Worm (Caenorhabditis elegans) whole organism, mixed stage, embryonic: ENCODE data around the gene C16C10.2.

ENCODE experiments used
- M03D4.4 ChIP-seq: sonication (generic microtip); optimal IDR thresholded peaks from 2 replicates; lab custom pipeline; 2017; ENCODE audit warnings: mild to moderate bottlenecking, missing genetic modification characterization, missing compliant biosample characterization
- bed-3 ChIP-seq: fragments of 200-800 bp; sonication (Bioruptor generic); optimal IDR thresholded peaks from 3 replicates; lab custom pipeline; 2018; ENCODE audit warnings: mild to moderate bottlenecking, missing genetic modification characterization, moderate library complexity, missing compliant biosample characterization
- blmp-1 ChIP-seq: fragments of 150-350 bp; optimal IDR thresholded peaks from 2 replicates; lab custom pipeline; 2014; ENCODE audit warnings: missing biosample characterization, missing genetic modification characterization
- ceh-39 ChIP-seq: fragments of 150-350 bp; optimal IDR thresholded peaks from 2 replicates; lab custom pipeline; 2014; ENCODE audit warnings: missing biosample characterization, missing genetic modification characterization
- ceh-43 ChIP-seq: fragments of 200-800 bp; sonication (Bioruptor generic); optimal IDR thresholded peaks from 2 replicates; lab custom pipeline; 2018; ENCODE audit warnings: mild to moderate bottlenecking, missing genetic modification characterization, moderate library complexity, missing compliant biosample characterization
- ces-1 ChIP-seq: fragments of 150-350 bp; optimal IDR thresholded peaks from 2 replicates; lab custom pipeline; 2014; ENCODE audit warnings: missing biosample characterization, missing genetic modification reagents, missing genetic modification characterization
- cnd-1 ChIP-seq: fragments of 200-800 bp; sonication (Bioruptor generic); optimal IDR thresholded peaks from 2 replicates; lab custom pipeline; 2018; ENCODE audit warnings: mild to moderate bottlenecking, missing genetic modification characterization, missing compliant biosample characterization
- elt-1 ChIP-seq: sonication (generic microtip); optimal IDR thresholded peaks from 2 replicates; lab custom pipeline; 2017; ENCODE audit warnings: missing genetic modification characterization, mild to moderate bottlenecking, missing compliant biosample characterization, antibody characterized with exemption, moderate library complexity, borderline replicate concordance; ENCODE audit not compliant: insufficient read depth
- elt-3 ChIP-seq: fragments of 150-350 bp; optimal IDR thresholded peaks from 2 replicates; lab custom pipeline; 2014; ENCODE audit warnings: missing biosample characterization, missing genetic modification characterization
- flh-1 ChIP-seq: fragments of 200-800 bp; sonication (Bioruptor generic); optimal IDR thresholded peaks from 2 replicates; lab custom pipeline; 2018; ENCODE audit warnings: mild to moderate bottlenecking, missing genetic modification characterization, moderate library complexity, missing compliant biosample characterization
- ham-2 ChIP-seq: fragments of 200-800 bp; sonication (Bioruptor generic); optimal IDR thresholded peaks from 2 replicates; lab custom pipeline; 2018; ENCODE audit warnings: mild to moderate bottlenecking, missing genetic modification characterization, missing compliant biosample characterization
- hlh-1 ChIP-seq: fragments of 150-350 bp; optimal IDR thresholded peaks from 2 replicates; lab custom pipeline; 2014; ENCODE audit warnings: missing biosample characterization, missing genetic modification reagents, missing genetic modification characterization
- lin-32 ChIP-seq: fragments of 200-800 bp; sonication (Bioruptor generic); optimal IDR thresholded peaks from 2 replicates; lab custom pipeline; 2018; ENCODE audit warnings: mild to moderate bottlenecking, missing genetic modification characterization, missing compliant biosample characterization
- mab-5 ChIP-seq: fragments of 150-350 bp; optimal IDR thresholded peaks from 2 replicates; lab custom pipeline; 2014; ENCODE audit warnings: missing biosample characterization, missing genetic modification characterization
- mls-2 ChIP-seq: sonication (generic microtip); optimal IDR thresholded peaks from 2 replicates; lab custom pipeline; 2016; ENCODE audit warnings: mild to moderate bottlenecking, missing genetic modification characterization, moderate library complexity, missing compliant biosample characterization
- nhr-12 ChIP-seq: fragments of 150-350 bp; optimal IDR thresholded peaks from 2 replicates; lab custom pipeline; 2014; ENCODE audit warnings: missing biosample characterization, missing genetic modification characterization
- nhr-2 ChIP-seq: fragments of 150-350 bp; optimal IDR thresholded peaks from 2 replicates; lab custom pipeline; 2014; ENCODE audit warnings: missing biosample characterization, missing genetic modification characterization
- nhr-237 ChIP-seq: fragments of 150-350 bp; optimal IDR thresholded peaks from 2 replicates; lab custom pipeline; 2014; ENCODE audit warnings: missing biosample characterization, missing genetic modification characterization
- nhr-28 ChIP-seq: fragments of 150-350 bp; optimal IDR thresholded peaks from 2 replicates; lab custom pipeline; 2014; ENCODE audit warnings: missing biosample characterization, missing genetic modification characterization
- nhr-76 ChIP-seq: sonication (generic microtip); optimal IDR thresholded peaks from 2 replicates; lab custom pipeline; 2017; ENCODE audit warnings: missing biosample characterization, missing genetic modification characterization
- pha-4 ChIP-seq: fragments of 150-350 bp; optimal IDR thresholded peaks from 2 replicates; lab custom pipeline; 2018; ENCODE audit warnings: missing biosample characterization, missing genetic modification reagents, missing genetic modification characterization
- sem-2 ChIP-seq: fragments of 200-800 bp; sonication (Bioruptor generic); optimal IDR thresholded peaks from 2 replicates; lab custom pipeline; 2018; ENCODE audit warnings: mild to moderate bottlenecking, missing genetic modification characterization, missing compliant biosample characterization
- sptf-1 ChIP-seq: sonication (generic microtip); optimal IDR thresholded peaks from 2 replicates; lab custom pipeline; 2017; ENCODE audit warnings: mild to moderate bottlenecking, missing genetic modification characterization, moderate library complexity, missing compliant biosample characterization
- tbx-8 ChIP-seq: fragments of 200-800 bp; sonication (Bioruptor generic); optimal IDR thresholded peaks from 2 replicates; lab custom pipeline; 2018; ENCODE audit warnings: mild to moderate bottlenecking, missing genetic modification characterization, moderate library complexity, missing compliant biosample characterization
- unc-120 ChIP-seq: sonication (generic microtip); optimal IDR thresholded peaks from 2 replicates; lab custom pipeline; 2017; ENCODE audit warnings: missing genetic modification characterization, missing compliant biosample characterization; ENCODE audit not compliant: poor library complexity, severe bottlenecking
- unc-39 ChIP-seq: fragments of 150-350 bp; optimal IDR thresholded peaks from 2 replicates; lab custom pipeline; 2014; ENCODE audit warnings: missing biosample characterization, missing genetic modification characterization
- unc-62 ChIP-seq: fragments of 150-350 bp; optimal IDR thresholded peaks from 2 replicates; lab custom pipeline; 2014; ENCODE audit warnings: missing biosample characterization, missing genetic modification reagents, missing genetic modification characterization
- zip-8 ChIP-seq: fragments of 150-350 bp; optimal IDR thresholded peaks from 2 replicates; lab custom pipeline; 2014; ENCODE audit warnings: missing biosample characterization, missing genetic modification characterization

Gene C16C10.2

ce11 chrIII:4166745-4167144 is 11.7 kb downstream of the C16C10.2 start, which contains the start of gene rnf-5:
Gene rnf-5 (minus strand): TSS chrIII:4166845.
- TF ChIP-seq cnd-1 (tag; lab: Kevin White, UChicago) (no peak), elt-3 (tag; lab: Kevin White, UChicago) (no peak), lin-32 (no peak), nhr-76 (tag; lab: Kevin White, UChicago) (no peak), nhr-2 (no peak), bed-3 (GFP tag; lab: Kevin White, UChicago) (no peak)
- TF ChIP-seq, all 35 proteins: peak for 0

DNA sequence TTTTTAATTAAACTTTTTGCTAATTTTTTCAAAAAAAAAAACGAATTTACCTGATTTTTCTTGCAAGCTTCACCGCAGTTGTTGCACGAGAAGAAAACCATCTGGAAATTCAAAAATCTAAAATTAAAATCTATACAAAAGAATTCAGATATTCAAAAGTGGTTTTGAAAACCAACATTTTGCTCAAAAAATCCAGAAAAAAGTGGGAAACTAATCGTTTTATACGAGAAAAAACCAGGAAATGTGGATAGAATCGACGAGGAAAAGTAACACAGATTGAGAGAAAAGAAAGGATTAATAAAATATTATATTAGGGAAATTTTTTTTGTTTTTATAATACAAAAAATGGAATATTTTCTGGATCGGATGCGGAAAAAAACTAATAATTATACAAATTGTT is 14.4 kb downstream of the C16C10.2 start, which contains the start of gene C16C10.8:
Gene C16C10.8 (minus strand): TSS at position 101 of the 400 bp plus-strand sequence.
- TF ChIP-seq flh-1 (GFP tag; lab: Kevin White, UChicago) (no peak), unc-39 (tag; lab: Kevin White, UChicago) (no peak), unc-120 (tag; lab: Kevin White, UChicago) (no peak), unc-62 (GFP tag; lab: Kevin White, UChicago) (no peak)

DNA sequence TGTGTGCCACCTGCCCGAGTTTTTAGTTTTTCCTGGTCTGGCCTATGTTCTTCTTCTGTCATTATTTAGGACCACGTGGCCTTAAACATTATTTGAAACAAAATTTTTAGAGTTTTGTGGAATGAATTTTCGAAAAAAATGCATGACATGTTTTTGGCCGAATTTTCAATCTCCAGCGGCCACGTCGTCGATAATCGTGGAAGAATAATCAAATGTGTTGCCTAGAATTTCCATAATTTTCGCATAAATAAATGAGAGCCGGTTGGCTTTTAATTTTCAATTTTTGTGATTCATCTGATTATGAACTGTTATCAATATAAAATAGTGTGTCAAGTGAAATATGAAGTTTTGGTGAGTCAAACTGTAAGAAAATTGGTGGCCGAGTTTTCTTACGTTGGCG is 17.5 kb downstream of the C16C10.2 start, which contains the start of gene C01G12.16:
Gene C01G12.16 (plus strand): TSS at position 301 of the 400 bp plus-strand sequence.
- no peak for TF ChIP-seq mab-5
- TF ChIP-seq nhr-237 = no peak
- TF ChIP-seq blmp-1 (tag; lab: Kevin White, UChicago) = no peak
- TF ChIP-seq unc-39 (tag; lab: Kevin White, UChicago) = no peak
- TF ChIP-seq mls-2 (tag; lab: Kevin White, UChicago) = no peak
- TF ChIP-seq nhr-76 (tag; lab: Kevin White, UChicago) = no peak

DNA sequence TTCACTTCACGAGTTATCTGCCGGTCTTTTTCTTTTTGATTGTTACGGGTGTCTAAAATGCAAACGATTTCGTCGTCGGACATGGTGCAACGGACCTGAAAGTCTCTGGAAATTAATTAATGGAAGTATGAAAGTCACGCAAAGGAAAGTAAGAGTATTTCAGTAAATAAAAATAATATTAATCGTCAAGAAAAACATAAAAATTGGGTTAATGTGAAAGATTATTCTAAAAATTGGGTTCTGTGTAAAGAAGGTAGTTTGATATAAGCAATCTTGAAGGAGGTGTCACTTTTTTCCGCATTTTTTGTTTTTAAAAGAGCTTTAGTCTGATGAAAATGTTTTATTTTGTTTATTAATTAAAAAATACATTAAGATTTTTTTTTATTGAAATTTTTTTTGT is 21.2 kb downstream of the C16C10.2 start, which contains the start of gene C16C10.9:
Gene C16C10.9 (minus strand): TSS at position 101 of the 400 bp plus-strand sequence.
- TF ChIP-seq pha-4 (tag; lab: Kevin White, UChicago) (no peak), tbx-8 (GFP tag; lab: Kevin White, UChicago) (no peak), ces-1 (GFP tag; lab: Kevin White, UChicago) (no peak), elt-3 (tag; lab: Kevin White, UChicago) (no peak), nhr-12 (tag; lab: Kevin White, UChicago) (no peak), unc-62 (GFP tag; lab: Kevin White, UChicago) (no peak), nhr-2 (no peak), mab-5 (no peak), M03D4.4 (tag; lab: Kevin White, UChicago) (no peak), elt-1 (tag; lab: Kevin White, UChicago) (no peak), sptf-1 (tag; lab: Kevin White, UChicago) (no peak), hlh-1 (no peak), lin-32 (no peak), blmp-1 (tag; lab: Kevin White, UChicago) (no peak)

DNA sequence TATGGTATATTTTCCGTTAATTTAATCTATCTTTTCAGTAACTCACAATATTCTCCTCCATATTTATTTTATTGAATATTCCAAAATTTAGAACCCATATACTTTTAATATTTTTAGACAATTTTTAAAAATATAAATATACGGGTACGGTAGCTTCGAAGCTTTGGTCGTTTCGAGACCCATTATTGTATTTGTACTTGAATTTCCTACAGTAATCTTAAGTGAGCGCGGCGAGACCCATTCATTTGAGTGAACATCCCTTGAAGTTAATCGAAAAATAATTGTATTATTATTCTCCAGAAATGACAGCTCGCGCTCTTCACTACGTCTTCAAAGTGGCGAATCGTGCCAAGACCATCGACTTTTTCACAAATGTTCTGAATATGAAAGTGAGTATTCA is 25.2 kb downstream of the C16C10.2 start, which contains the start of gene glod-4:
Gene glod-4 (plus strand): TSS at position 301 of the 400 bp plus-strand sequence.
- TF ChIP-seq ceh-43 (GFP tag; lab: Kevin White, UChicago) (no peak), nhr-2 (no peak), sem-2 (GFP tag; lab: Kevin White, UChicago) (no peak), unc-62 (GFP tag; lab: Kevin White, UChicago) (no peak), nhr-237 (no peak), lin-32 (no peak), nhr-28 (tag; lab: Kevin White, UChicago) (no peak), cnd-1 (tag; lab: Kevin White, UChicago) (no peak), zip-8 (tag; lab: Kevin White, UChicago) (no peak), mab-5 (no peak), sptf-1 (tag; lab: Kevin White, UChicago) (no peak), mls-2 (tag; lab: Kevin White, UChicago) (no peak), ham-2 (GFP tag; lab: Kevin White, UChicago) (no peak), hlh-1 (no peak), ceh-39 (tag; lab: Kevin White, UChicago) (no peak)

DNA sequence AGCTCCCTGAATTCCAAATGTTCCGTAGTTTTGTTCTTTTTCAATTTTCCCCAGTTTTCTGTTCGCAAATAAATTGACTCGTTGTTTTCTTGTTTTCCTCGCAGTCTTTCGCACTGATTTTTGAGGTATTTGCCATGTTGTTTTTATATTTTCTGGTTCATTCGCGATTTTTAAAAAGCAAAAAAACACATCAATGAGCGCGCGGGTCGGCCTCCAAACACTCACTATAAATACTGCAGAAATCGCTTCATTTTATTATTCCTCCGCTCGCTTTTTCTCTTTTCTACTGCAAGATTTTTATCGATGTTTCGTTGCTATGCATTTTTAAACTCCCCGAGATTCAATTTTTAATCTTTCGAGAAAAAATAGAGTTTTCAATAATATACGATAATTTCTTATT is 25.6 kb downstream of the C16C10.2 start:
- TF ChIP-seq flh-1 (GFP tag; lab: Kevin White, UChicago) (no peak), sem-2 (GFP tag; lab: Kevin White, UChicago) (no peak), hlh-1 (no peak), ceh-39 (tag; lab: Kevin White, UChicago) (no peak)
